Worm (Caenorhabditis elegans) whole organism, midembryonic: ENCODE measurements around the gene haf-3.

ENCODE experiments used
- T22C8.4 ChIP-seq: fragments of 200-800 bp; sonication (Bioruptor generic); IDR thresholded peaks from 2 replicates; pipeline ENCODE4 v1.3.6; 2022; ENCODE audit warnings: missing genetic modification characterization, missing compliant biosample characterization
- cog-1 ChIP-seq: sonication (generic microtip); optimal IDR thresholded peaks from 2 replicates; lab custom pipeline; 2016; ENCODE audit warnings: missing genetic modification characterization, missing compliant biosample characterization
- flt-1 ChIP-seq: fragments of 200-800 bp; sonication (Bioruptor generic); IDR thresholded peaks from 2 replicates; pipeline ENCODE4 v1.3.6; 2022; ENCODE audit warnings: missing genetic modification characterization, missing compliant biosample characterization
- klf-2 ChIP-seq: fragments of 200-800 bp; sonication (Bioruptor generic); conservative IDR thresholded peaks from 2 replicates; pipeline ENCODE4 v1.3.6; 2022; ENCODE audit warnings: missing genetic modification reagents, missing genetic modification characterization, missing compliant biosample characterization
- med-1 ChIP-seq: sonication (generic microtip); optimal IDR thresholded peaks from 2 replicates; lab custom pipeline; 2017; ENCODE audit warnings: missing genetic modification characterization, mild to moderate bottlenecking, missing compliant biosample characterization, antibody characterized with exemption, missing genetic modification reagents; ENCODE audit not compliant: insufficient read depth
- ref-1 ChIP-seq: fragments of 200-800 bp; sonication (Bioruptor generic); conservative IDR thresholded peaks from 2 replicates; pipeline ENCODE4 v1.3.6; 2022; ENCODE audit warnings: missing genetic modification reagents, missing genetic modification characterization, missing compliant biosample characterization
- tab-1 ChIP-seq: fragments of 200-800 bp; sonication (Bioruptor generic); IDR thresholded peaks from 2 replicates; pipeline ENCODE4 v1.3.6; 2022; ENCODE audit warnings: missing genetic modification characterization, missing compliant biosample characterization
- ztf-23 ChIP-seq: fragments of 200-800 bp; sonication (Bioruptor generic); IDR thresholded peaks from 2 replicates; pipeline ENCODE4 v1.3.6; 2022; ENCODE audit warnings: missing genetic modification reagents, missing genetic modification characterization, missing compliant biosample characterization
- ztf-29 ChIP-seq: fragments of 200-800 bp; sonication (Bioruptor generic); IDR thresholded peaks from 2 replicates; pipeline ENCODE4 v1.3.6; 2022; ENCODE audit warnings: missing genetic modification reagents, missing genetic modification characterization, missing compliant biosample characterization

ce11 chrV:15781086-15781485 is 15.1 kb upstream of the haf-3 start, which contains the start of gene T26E4.2:
- TF ChIP-seq ztf-23 (no peak), tab-1 (GFP tag; lab: Robert Waterston, UW) (no peak), flt-1 (no peak), T22C8.4 (GFP tag; lab: Robert Waterston, UW) (no peak), klf-2 (no peak), ref-1 (GFP tag; lab: Robert Waterston, UW) (no peak), cog-1 (no peak), ztf-29 (GFP tag; lab: Robert Waterston, UW) (no peak), med-1 (GFP tag; lab: Kevin White, UChicago) (no peak)
